Fruit fly (Drosophila melanogaster) whole organism, wandering third instar larva: Measurements from ENCODE around the gene insv.
A peak's percentile ranks its signal among the peaks of the same experiment; 100 is the strongest.

ENCODE experiments used
- Abd-B ChIP-seq: fragments of >200 bp; optimal IDR thresholded peaks from 2 replicates; lab custom pipeline; 2017; ENCODE audit warnings: missing biosample characterization, missing genetic modification characterization
- CG32264 ChIP-seq: fragments of 200-800 bp; sonication (Bioruptor generic); optimal IDR thresholded peaks from 2 replicates; lab custom pipeline; 2016; ENCODE audit warnings: missing biosample characterization, missing genetic modification characterization
- CG9705 ChIP-seq: fragments of 200-800 bp; sonication (Bioruptor generic); optimal IDR thresholded peaks from 2 replicates; lab custom pipeline; 2018; ENCODE audit warnings: missing biosample characterization, mild to moderate bottlenecking, missing genetic modification characterization
- CrebA ChIP-seq: fragments of 200-800 bp; sonication (Bioruptor generic); optimal IDR thresholded peaks from 2 replicates; lab custom pipeline; 2016; ENCODE audit warnings: missing biosample characterization, mild to moderate bottlenecking, missing genetic modification characterization, borderline replicate concordance
- Dfd ChIP-seq: fragments of >200 bp; optimal IDR thresholded peaks from 2 replicates; lab custom pipeline; 2017; ENCODE audit warnings: missing biosample characterization, missing genetic modification characterization
- Dif ChIP-seq: fragments of 200-275, 200-300 bp; sonication (Bioruptor generic); optimal IDR thresholded peaks from 2 replicates; lab custom pipeline; 2018; ENCODE audit warnings: missing biosample characterization, missing genetic modification characterization; ENCODE audit not compliant: partially characterized antibody
- GATAd ChIP-seq: sonication (Bioruptor generic); optimal IDR thresholded peaks from 2 replicates; lab custom pipeline; 2016; ENCODE audit warnings: missing biosample characterization, missing genetic modification characterization
- HLH106 ChIP-seq: fragments of 200-800 bp; optimal IDR thresholded peaks from 3 replicates; lab custom pipeline; 2019; ENCODE audit warnings: missing biosample characterization, mild to moderate bottlenecking, missing genetic modification characterization, moderate library complexity
- Hnf4 ChIP-seq: fragments of 200-800 bp; sonication (Bioruptor generic); optimal IDR thresholded peaks from 2 replicates; lab custom pipeline; 2016; ENCODE audit warnings: missing biosample characterization, mild to moderate bottlenecking, missing genetic modification characterization
- Hr78 ChIP-seq: fragments of >200 bp; optimal IDR thresholded peaks from 2 replicates; lab custom pipeline; 2017; ENCODE audit warnings: missing biosample characterization, missing genetic modification characterization
- Hr83 ChIP-seq: fragments of 200-300 bp; sonication (Bioruptor generic); optimal IDR thresholded peaks from 2 replicates; lab custom pipeline; 2016; ENCODE audit warnings: missing biosample characterization, mild to moderate bottlenecking, missing genetic modification characterization, moderate library complexity; ENCODE audit not compliant: poor library complexity, severe bottlenecking
- Jra ChIP-seq: sonication (Bioruptor generic); optimal IDR thresholded peaks from 2 replicates; lab custom pipeline; 2016; ENCODE audit warnings: missing biosample characterization, missing genetic modification characterization
- Myc ChIP-seq: fragments of >200 bp; optimal IDR thresholded peaks from 2 replicates; lab custom pipeline; 2017
- N ChIP-seq: fragments of >200 bp; optimal IDR thresholded peaks from 2 replicates; lab custom pipeline; 2018; ENCODE audit warnings: missing biosample characterization, missing external identifiers, missing genetic modification characterization
- OdsH ChIP-seq: fragments of 200-800 bp; sonication (Bioruptor generic); optimal IDR thresholded peaks from 2 replicates; lab custom pipeline; 2016; ENCODE audit warnings: missing biosample characterization, mild to moderate bottlenecking, missing genetic modification characterization
- Rel ChIP-seq, 2 experiments: fragments of 200-800 bp; sonication (Bioruptor generic) in 1 of 2; optimal IDR thresholded peaks; 2 replicates in 1 of 2; 3 replicates in 1 of 2; lab custom pipeline; 2016 to 2019; ENCODE audit warnings: mild to moderate bottlenecking in 2 of 2, missing biosample characterization in 2 of 2, missing genetic modification characterization in 2 of 2, moderate library complexity in 1 of 2
- Sp1 ChIP-seq: fragments of 200-800 bp; sonication (Bioruptor generic); optimal IDR thresholded peaks from 3 replicates; lab custom pipeline; 2019; ENCODE audit warnings: missing biosample characterization, mild to moderate bottlenecking, missing genetic modification characterization, moderate library complexity
- Vsx2 ChIP-seq: fragments of 200-300, 225-300 bp; sonication (Bioruptor generic); optimal IDR thresholded peaks from 2 replicates; lab custom pipeline; 2018; ENCODE audit warnings: missing biosample characterization, missing genetic modification characterization; ENCODE audit not compliant: partially characterized antibody
- br ChIP-seq: fragments of 200-800 bp; sonication (Bioruptor generic); optimal IDR thresholded peaks from 2 replicates; lab custom pipeline; 2016; ENCODE audit warnings: missing biosample characterization, missing genetic modification characterization
- brk ChIP-seq: fragments of 200-800 bp; sonication (Bioruptor generic); optimal IDR thresholded peaks from 2 replicates; lab custom pipeline; 2016; ENCODE audit warnings: missing biosample characterization, mild to moderate bottlenecking, missing genetic modification characterization
- ey ChIP-seq: fragments of 200-800 bp; sonication (Bioruptor generic); optimal IDR thresholded peaks from 2 replicates; lab custom pipeline; 2016; ENCODE audit warnings: missing biosample characterization, missing genetic modification characterization
- foxo ChIP-seq, 2 experiments: fragments of 200-800 bp; sonication (Bioruptor generic); optimal IDR thresholded peaks; 2 replicates in 1 of 2; 3 replicates in 1 of 2; lab custom pipeline; 2016 to 2017; ENCODE audit warnings: missing biosample characterization in 2 of 2, missing genetic modification characterization in 2 of 2
- fru ChIP-seq: fragments of 200-800 bp; sonication (Bioruptor generic); optimal IDR thresholded peaks from 3 replicates; lab custom pipeline; 2016; ENCODE audit warnings: missing biosample characterization, mild to moderate bottlenecking, missing genetic modification characterization
- h ChIP-seq: fragments of 200-800 bp; sonication (Bioruptor generic); optimal IDR thresholded peaks from 3 replicates; lab custom pipeline; 2016; ENCODE audit warnings: missing biosample characterization, mild to moderate bottlenecking, missing genetic modification characterization
- jim ChIP-seq: fragments of 175-275, 200-325 bp; sonication (Bioruptor generic); optimal IDR thresholded peaks from 2 replicates; lab custom pipeline; 2016; ENCODE audit warnings: missing biosample characterization, mild to moderate bottlenecking, missing genetic modification characterization
- rgr ChIP-seq: fragments of 200-800 bp; sonication (Bioruptor generic); optimal IDR thresholded peaks from 3 replicates; lab custom pipeline; 2016; ENCODE audit warnings: missing biosample characterization, mild to moderate bottlenecking, missing genetic modification characterization
- sage ChIP-seq: fragments of 200-800 bp; sonication (Bioruptor generic); optimal IDR thresholded peaks from 2 replicates; lab custom pipeline; 2016; ENCODE audit warnings: missing biosample characterization, mild to moderate bottlenecking, missing genetic modification characterization
- sv ChIP-seq: fragments of 200-800 bp; sonication (Bioruptor generic); optimal IDR thresholded peaks from 3 replicates; lab custom pipeline; 2016; ENCODE audit warnings: missing biosample characterization, missing genetic modification characterization
- tai ChIP-seq: sonication (Bioruptor generic); optimal IDR thresholded peaks from 2 replicates; lab custom pipeline; 2016; ENCODE audit warnings: missing biosample characterization, missing genetic modification characterization
- usp ChIP-seq: fragments of >200 bp; optimal IDR thresholded peaks from 2 replicates; lab custom pipeline; 2017; ENCODE audit warnings: missing biosample characterization, missing genetic modification characterization

insv gene

DNA sequence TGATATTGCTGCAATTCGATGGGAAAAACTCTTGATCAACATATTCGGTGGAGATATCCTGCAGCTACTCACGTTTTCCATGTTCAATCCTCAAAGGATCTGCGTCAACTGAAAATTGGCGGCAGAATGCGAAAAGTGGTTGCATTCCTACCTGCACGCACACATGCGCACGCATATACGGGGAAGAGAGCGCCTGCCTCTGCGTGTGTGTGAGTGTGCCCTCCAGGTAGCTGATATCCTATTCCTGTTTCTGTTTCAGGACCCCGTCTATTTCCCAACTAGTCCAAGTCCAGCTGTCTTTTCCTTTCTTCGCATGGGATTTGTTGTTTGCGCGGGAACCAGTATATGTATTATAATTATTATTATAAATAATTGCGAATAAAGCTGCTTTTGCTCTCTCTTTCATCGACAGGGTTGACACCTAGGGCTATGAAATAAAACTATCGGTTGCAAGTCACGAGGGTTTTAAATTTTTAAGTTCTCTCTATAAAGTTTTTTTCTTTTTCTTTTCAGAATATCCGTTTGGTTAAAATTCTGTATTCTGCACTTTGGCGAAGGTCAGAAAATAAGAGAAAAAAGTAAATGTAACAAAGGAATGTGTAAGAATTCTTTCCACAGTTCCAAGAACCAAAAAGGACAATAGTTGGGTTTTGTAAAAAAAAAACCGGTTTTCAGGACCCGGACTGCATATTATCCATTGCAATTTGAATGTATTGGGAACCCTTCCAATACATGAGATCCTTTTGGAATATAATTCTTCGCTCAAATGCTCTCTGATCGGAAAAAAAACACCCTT, at the start of gene insv:
Gene insv (minus strand): TSS at position 433 of the 796 bp plus-strand sequence.
- TF ChIP-seq HLH106 (tag; lab: Kevin White, UChicago) (peak; percentile 8), Dif (no peak)

DNA sequence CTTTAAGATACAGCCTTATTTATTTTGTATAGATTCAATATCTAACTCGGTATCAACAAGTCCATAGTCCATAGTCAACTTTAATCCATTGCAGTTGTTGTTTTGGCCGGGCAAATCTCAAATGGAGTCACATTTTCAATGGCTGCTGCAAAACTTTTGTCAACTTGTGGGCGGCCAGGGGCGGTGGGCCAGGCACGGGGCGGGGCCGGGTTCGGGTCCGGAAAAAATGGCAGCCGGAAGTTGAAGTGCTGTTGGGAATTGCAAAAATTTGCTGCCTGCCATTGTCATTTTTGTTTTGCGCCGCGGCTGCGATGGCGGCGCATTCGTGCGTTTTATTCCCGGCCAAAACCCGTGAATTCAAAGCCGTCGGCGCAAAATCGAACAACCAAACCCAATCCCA, 47.1 kb upstream of the insv start:
- TF ChIP-seq CrebA, result no peak
- peak; percentile 99 for TF ChIP-seq Dfd (GFP tag; lab: Kevin White, UChicago)

DNA sequence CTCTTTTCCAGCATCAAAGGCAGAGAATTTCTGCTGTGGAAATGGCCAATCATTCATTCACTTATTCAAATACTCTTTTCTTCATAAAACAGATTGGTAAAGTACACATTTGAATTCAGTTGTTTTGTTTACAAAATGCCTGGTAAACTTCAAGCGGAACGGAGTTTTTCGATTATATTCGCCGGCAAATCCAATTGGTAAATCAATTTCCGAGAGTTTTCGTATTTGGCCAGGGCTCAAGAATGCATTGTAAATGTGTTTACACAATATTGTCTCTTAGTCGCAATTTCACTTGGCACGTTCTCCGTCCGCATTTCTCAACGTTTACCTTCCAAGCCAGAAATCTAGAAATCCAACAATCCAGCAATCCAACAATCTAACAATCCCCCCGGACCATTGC, 43.1 kb upstream of the insv start, which contains the start of gene CG43403:
Gene CG43403 (plus strand): TSS at position 301 of the 400 bp plus-strand sequence.
- no peak for TF ChIP-seq Sp1
- no peak for TF ChIP-seq GATAd
- no peak for TF ChIP-seq h (GFP tag; lab: Kevin White, UChicago)
- TF ChIP-seq, all 38 proteins: peak for 0

DNA sequence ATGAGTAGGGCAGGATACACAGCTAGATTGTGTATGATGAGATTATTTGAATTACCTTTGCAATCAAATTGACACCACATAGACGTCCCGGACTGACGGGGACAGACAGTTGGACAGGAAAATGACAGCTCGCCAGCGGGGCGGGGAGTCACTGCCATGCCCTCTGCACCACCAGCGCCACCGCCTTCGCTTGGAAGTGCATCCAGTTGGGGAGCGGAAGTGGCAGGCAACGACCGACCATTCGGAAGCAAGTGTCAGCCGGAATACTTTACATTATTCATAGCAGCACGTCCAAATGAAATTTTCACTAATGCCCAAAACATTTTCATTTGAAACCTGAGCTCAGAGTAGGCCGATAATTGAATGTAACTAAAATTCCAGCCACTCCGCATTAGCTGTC, 32.9 kb upstream of the insv start, which contains the start of gene CG15395:
Gene CG15395 (plus strand): TSS at position 301 of the 400 bp plus-strand sequence.
- TF ChIP-seq brk (GFP tag; lab: Kevin White, UChicago) (no peak), Sp1 (no peak), usp (GFP tag; lab: Kevin White, UChicago) (no peak)

DNA sequence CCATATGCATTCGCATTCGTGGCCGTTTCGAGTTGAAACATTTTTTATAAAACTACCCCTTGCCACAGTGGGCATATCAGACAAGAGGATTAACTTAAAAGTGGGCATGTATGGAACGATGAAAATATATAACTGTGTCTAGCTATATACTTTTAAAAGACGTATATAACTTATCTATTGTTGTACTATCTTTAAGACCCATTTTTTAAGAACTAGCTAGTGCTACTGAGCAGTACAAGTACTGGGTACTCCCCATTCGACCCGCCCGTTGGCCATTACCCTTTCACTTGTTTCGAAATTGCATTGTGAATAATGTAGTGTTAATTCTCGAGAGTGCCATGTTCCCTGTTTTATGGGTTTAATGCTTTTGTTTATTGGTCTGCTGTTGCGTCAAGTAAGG, 29.9 kb upstream of the insv start:
- TF ChIP-seq N (no peak), foxo (GFP tag; optimal IDR thresholded peaks at IDR 0.05; lab: Kevin White, UChicago) (peak in 1 of 2 experiments; percentile 12), fru (GFP tag; lab: Kevin White, UChicago) (peak; percentile 8), Abd-B (GFP tag; lab: Kevin White, UChicago) (no peak)

DNA sequence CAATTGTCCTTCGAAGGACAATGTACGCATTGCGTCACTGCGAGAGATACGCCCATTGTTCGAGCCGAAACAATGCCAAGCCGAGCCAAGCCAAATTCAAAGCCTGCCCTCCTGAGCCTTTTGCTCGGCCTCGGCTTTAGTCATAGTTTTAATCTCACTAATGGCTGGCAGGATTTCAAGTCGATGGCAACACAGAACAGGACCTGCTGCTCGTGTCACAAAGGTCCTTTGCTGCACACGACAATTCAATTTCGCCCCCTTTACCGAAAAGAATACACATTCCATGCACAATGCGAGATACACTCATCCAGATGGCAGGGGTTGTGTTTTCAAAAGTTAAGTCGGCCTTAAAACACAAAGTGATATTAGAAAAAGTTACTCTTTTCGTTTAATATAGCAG, 14.8 kb upstream of the insv start, which contains the start of gene CG15394:
Gene CG15394 (plus strand): TSS at position 301 of the 400 bp plus-strand sequence.
- no peak for TF ChIP-seq sv (GFP tag; lab: Kevin White, UChicago)
- TF ChIP-seq Dfd (GFP tag; lab: Kevin White, UChicago), result no peak
- no peak for TF ChIP-seq Rel (GFP tag; optimal IDR thresholded peaks at IDR 0.05; lab: Kevin White, UChicago)
- no peak for TF ChIP-seq Rel (tag; optimal IDR thresholded peaks at IDR 0.05; lab: Kevin White, UChicago)
- no peak for TF ChIP-seq CrebA
- TF ChIP-seq Hr83 (GFP tag; lab: Kevin White, UChicago), result no peak
- no peak for TF ChIP-seq fru (GFP tag; lab: Kevin White, UChicago)
- TF ChIP-seq usp (GFP tag; lab: Kevin White, UChicago), result no peak
- TF ChIP-seq Hr78 (GFP tag; lab: Kevin White, UChicago), result no peak
- no peak for TF ChIP-seq sage
- TF ChIP-seq OdsH (GFP tag; lab: Kevin White, UChicago), result no peak
- no peak for TF ChIP-seq CG9705 (GFP tag; lab: Kevin White, UChicago)
- no peak for TF ChIP-seq ey
- TF ChIP-seq tai (GFP tag; lab: Kevin White, UChicago), result no peak
- TF ChIP-seq CG32264 (GFP tag; lab: Kevin White, UChicago), result no peak
- TF ChIP-seq, all 38 proteins: peak for 0

DNA sequence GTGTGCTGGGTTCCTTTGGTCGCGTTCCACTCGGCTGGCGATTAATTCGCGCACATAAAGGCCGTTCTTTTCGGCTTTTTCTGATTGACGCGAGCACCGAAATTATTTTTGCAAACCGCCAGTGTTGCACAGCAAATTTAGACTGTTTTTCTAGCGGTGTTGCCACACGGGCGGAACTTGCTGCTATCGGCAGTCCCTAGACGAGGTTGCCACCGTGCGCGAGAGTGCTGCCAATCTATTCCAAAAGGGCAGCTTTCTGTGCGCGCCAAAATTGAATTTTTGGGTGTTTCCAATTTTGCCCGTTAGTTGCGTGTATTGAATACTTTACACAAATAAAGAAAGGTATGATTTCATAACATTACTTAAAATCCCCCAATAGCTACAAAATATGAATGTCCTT, 8.5 kb upstream of the insv start, which contains the start of gene Drp1:
Gene Drp1 (minus strand): TSS at position 146 of the 400 bp plus-strand sequence.
- TF ChIP-seq ey (peak; percentile 18), N (no peak), Hr83 (GFP tag; lab: Kevin White, UChicago) (peak; percentile 86), foxo (GFP tag; optimal IDR thresholded peaks at IDR 0.05; lab: Kevin White, UChicago) (peak in 1 of 2 experiments; percentile 64), sv (GFP tag; lab: Kevin White, UChicago) (peak; percentile 12), GATAd (no peak), h (GFP tag; lab: Kevin White, UChicago) (peak; percentile 38), Myc (lab: Kevin White, UChicago) (no peak), rgr (GFP tag; lab: Kevin White, UChicago) (peak; percentile 60), Hr78 (GFP tag; lab: Kevin White, UChicago) (no peak), fru (GFP tag; lab: Kevin White, UChicago) (peak; percentile 38), brk (GFP tag; lab: Kevin White, UChicago) (no peak), Rel (GFP tag; optimal IDR thresholded peaks at IDR 0.05; lab: Kevin White, UChicago) (no peak), Rel (tag; optimal IDR thresholded peaks at IDR 0.05; lab: Kevin White, UChicago) (peak; percentile 51), Hnf4 (GFP tag; lab: Kevin White, UChicago) (no peak), HLH106 (tag; lab: Kevin White, UChicago) (peak; percentile 37), Jra (GFP tag; lab: Kevin White, UChicago) (peak; percentile 50), Abd-B (GFP tag; lab: Kevin White, UChicago) (no peak), Vsx2 (no peak), Dfd (GFP tag; lab: Kevin White, UChicago) (no peak), br (GFP tag; lab: Kevin White, UChicago) (peak; percentile 34), jim (GFP tag; lab: Kevin White, UChicago) (peak; percentile 39)
